Fruit fly (Drosophila melanogaster) whole organism: ENCODE measurements around the gene CG1143.

Experiments used
- CG8478 ChIP-seq: fragments of >200 bp; optimal IDR thresholded peaks from 2 replicates; lab custom pipeline; 2018; ENCODE audit warnings: inconsistent platforms
- Dll ChIP-seq: fragments of >200 bp; optimal IDR thresholded peaks from 2 replicates; lab custom pipeline; 2017
- EcR ChIP-seq, 2 experiments: fragments of >200 bp; optimal IDR thresholded peaks; 2 replicates each; lab custom pipeline; 2017; ENCODE audit warnings: missing biosample characterization in 2 of 2, missing genetic modification characterization in 2 of 2, missing genetic modification reagents in 2 of 2
- pan ChIP-seq: fragments of >200 bp; optimal IDR thresholded peaks from 2 replicates; lab custom pipeline; 2017
- psq ChIP-seq: fragments of >200 bp; optimal IDR thresholded peaks from 2 replicates; lab custom pipeline; 2017
- usp ChIP-seq: fragments of >200 bp; optimal IDR thresholded peaks from 2 replicates; lab custom pipeline; 2017; ENCODE audit warnings: missing biosample characterization, missing genetic modification characterization, mixed read lengths

Gene CG1143

dm6 chr3L:2645068-2645467, at the start of gene CG1143:
Gene CG1143, plus strand, starts transcription at chr3L:2645368.
- TF ChIP-seq EcR (GFP tag; optimal IDR thresholded peaks at IDR 0.05; lab: Kevin White, UChicago) (no peak), psq (no peak), usp (GFP tag; lab: Kevin White, UChicago) (no peak)

- TF ChIP-seq pan (lab: Kevin White, UChicago) = no peak
- no peak for TF ChIP-seq usp (GFP tag; lab: Kevin White, UChicago)
- TF ChIP-seq psq = no peak
- TF ChIP-seq EcR (GFP tag; optimal IDR thresholded peaks at IDR 0.05; lab: Kevin White, UChicago) = no peak
- no peak for TF ChIP-seq Dll (lab: Kevin White, UChicago)
- TF ChIP-seq CG8478 = no peak
Measured at dm6 chr3L:2595481-2595880, 49.7 kb upstream of the CG1143 start, which contains the start of gene CG16984. Gene CG16984, plus strand, starts transcription at chr3L:2595781.

dm6 chr3L:2599214-2599730, 45.9 kb upstream of the CG1143 start, which contains the start of the genes CG16985 and CG12182:
Gene CG16985, plus strand, starts transcription at chr3L:2599297.
Gene CG12182, minus strand, starts transcription at chr3L:2599579.
- TF ChIP-seq EcR (GFP tag; optimal IDR thresholded peaks at IDR 0.05; lab: Kevin White, UChicago) = no peak
- no peak for TF ChIP-seq Dll (lab: Kevin White, UChicago)
- TF ChIP-seq usp (GFP tag; lab: Kevin White, UChicago) = no peak
- no peak for TF ChIP-seq CG8478
- TF ChIP-seq psq = no peak
- TF ChIP-seq pan (lab: Kevin White, UChicago) = no peak

dm6 chr3L:2600144-2600543, 45.0 kb upstream of the CG1143 start, which contains the start of gene CG16986:
Gene CG16986, plus strand, starts transcription at chr3L:2600331.
- TF ChIP-seq psq (no peak), pan (lab: Kevin White, UChicago) (no peak), Dll (lab: Kevin White, UChicago) (no peak), EcR (GFP tag; optimal IDR thresholded peaks at IDR 0.05; lab: Kevin White, UChicago) (no peak), CG8478 (no peak), usp (GFP tag; lab: Kevin White, UChicago) (no peak)

- TF ChIP-seq psq (no peak), CG8478 (no peak), Dll (lab: Kevin White, UChicago) (no peak), pan (lab: Kevin White, UChicago) (no peak), EcR (GFP tag; optimal IDR thresholded peaks at IDR 0.05; lab: Kevin White, UChicago) (no peak), usp (GFP tag; lab: Kevin White, UChicago) (no peak)
Measured at dm6 chr3L:2608825-2609224, 36.3 kb upstream of the CG1143 start.

dm6 chr3L:2614222-2614621, 30.9 kb upstream of the CG1143 start:
- TF ChIP-seq CG8478 (no peak), usp (GFP tag; lab: Kevin White, UChicago) (no peak), Dll (lab: Kevin White, UChicago) (no peak), psq (no peak), EcR (GFP tag; optimal IDR thresholded peaks at IDR 0.05; lab: Kevin White, UChicago) (no peak), pan (lab: Kevin White, UChicago) (no peak)

dm6 chr3L:2629964-2630363, 15.2 kb upstream of the CG1143 start, which contains the start of gene Pxn:
Gene Pxn, minus strand, starts transcription at chr3L:2630064.
- no peak for TF ChIP-seq EcR (GFP tag; optimal IDR thresholded peaks at IDR 0.05; lab: Kevin White, UChicago)

dm6 chr3L:2631406-2631805, 13.8 kb upstream of the CG1143 start, which contains the start of the genes CG42245 and MEP-1:
Gene CG42245, plus strand, starts transcription at chr3L:2631715.
Gene MEP-1, plus strand, starts transcription at chr3L:2631715.
- TF ChIP-seq usp (GFP tag; lab: Kevin White, UChicago) (no peak), EcR (GFP tag; optimal IDR thresholded peaks at IDR 0.05; lab: Kevin White, UChicago) (no peak), pan (lab: Kevin White, UChicago) (no peak), CG8478 (no peak), psq (no peak)

dm6 chr3L:2632048-2632762, 13.0 kb upstream of the CG1143 start:
- TF ChIP-seq EcR (GFP tag; optimal IDR thresholded peaks at IDR 0.05; lab: Kevin White, UChicago) (no peak), usp (GFP tag; lab: Kevin White, UChicago) (no peak), Dll (lab: Kevin White, UChicago) (no peak), psq (no peak), pan (lab: Kevin White, UChicago) (no peak), CG8478 (no peak)

dm6 chr3L:2632763-2633100, 12.4 kb upstream of the CG1143 start:
- TF ChIP-seq EcR (GFP tag; optimal IDR thresholded peaks at IDR 0.05; lab: Kevin White, UChicago) (no peak), psq (peak; percentile 67), Dll (lab: Kevin White, UChicago) (peak; percentile 63)

- no peak for TF ChIP-seq pan (lab: Kevin White, UChicago)
- peak; percentile 55 for TF ChIP-seq Dll (lab: Kevin White, UChicago)
Measured at dm6 chr3L:2634929-2635799, 10.0 kb upstream of the CG1143 start.
